Worm (Caenorhabditis elegans): Measurements from ENCODE around the gene fbxb-118.

fbxb-118 gene

DNA sequence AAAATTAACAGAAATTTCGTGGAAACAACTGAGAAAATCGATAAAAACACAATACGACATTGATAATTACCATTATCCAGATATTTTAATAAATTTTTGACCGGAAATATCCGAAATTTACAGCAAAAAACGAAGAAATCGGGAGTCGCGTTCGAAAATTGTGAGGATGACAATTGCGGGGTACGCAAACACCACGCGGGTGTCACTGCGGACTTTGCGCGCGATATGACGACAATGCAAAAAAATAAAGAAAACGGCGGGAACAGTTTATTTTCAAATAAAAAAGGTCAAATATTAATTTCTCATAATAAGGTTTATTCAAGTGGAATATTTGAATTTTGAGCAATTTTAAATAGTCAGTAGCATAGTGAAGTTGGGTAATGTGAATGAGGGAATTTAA is 19.5 kb downstream of the fbxb-118 start, which contains the start of gene rpn-11 (continued):
- no peak for TF ChIP-seq T07F8.4 (tag; optimal IDR thresholded peaks at IDR 0.05)
- peak; percentile 86 for TF ChIP-seq ceh-91 (GFP tag; IDR thresholded peaks at IDR 0.05)
- TF ChIP-seq rpc-1 (optimal IDR thresholded peaks at IDR 0.05) = no peak
- TF ChIP-seq rpc-1 (tag; optimal IDR thresholded peaks at IDR 0.05) = no peak
- peak; percentile 67 for TF ChIP-seq K12H6.12 (tag; optimal IDR thresholded peaks at IDR 0.05)
- TF ChIP-seq madf-6 (GFP tag; IDR thresholded peaks at IDR 0.05) = peak; percentile 93
- no peak for TF ChIP-seq F39B2.1 (GFP tag; IDR thresholded peaks at IDR 0.05)
- TF ChIP-seq B0261.1 (tag; optimal IDR thresholded peaks at IDR 0.05) = peak; percentile 5
- peak; percentile 91 for TF ChIP-seq mcd-1 (GFP tag; IDR thresholded peaks at IDR 0.05)
- 0 out of 2 replicates have a peak, but pooled peaks have one; percentile 27 for TF ChIP-seq ztf-28 (GFP tag; IDR thresholded peaks at IDR 0.05)
- peak; percentile 77 for TF ChIP-seq lsl-1 (GFP tag; optimal IDR thresholded peaks at IDR 0.05)
- peak; percentile 88 for TF ChIP-seq lin-40 (tag; optimal IDR thresholded peaks at IDR 0.05)
- peak; percentile 12 for TF ChIP-seq nhr-80 (tag; optimal IDR thresholded peaks at IDR 0.05)
- no peak for TF ChIP-seq aptf-3 (GFP tag; IDR thresholded peaks at IDR 0.05)
- TF ChIP-seq nhr-179 (tag; optimal IDR thresholded peaks at IDR 0.05) = no peak
- TF ChIP-seq sdz-38 (tag; optimal IDR thresholded peaks at IDR 0.05) = no peak
- TF ChIP-seq bed-2 (GFP tag; IDR thresholded peaks at IDR 0.05) = peak; percentile 10; the same call in 1 of the 2 replicates
- TF ChIP-seq hrde-1 (tag; optimal IDR thresholded peaks at IDR 0.05; ENCODE audit: borderline replicate concordance) = no peak
- TF ChIP-seq tbx-9 (tag; optimal IDR thresholded peaks at IDR 0.05; ENCODE audit: borderline replicate concordance) = no peak
- no peak for TF ChIP-seq F55B11.4 (tag; optimal IDR thresholded peaks at IDR 0.05; ENCODE audit: borderline replicate concordance, insufficient read depth)
- TF ChIP-seq ceh-58 (GFP tag; IDR thresholded peaks at IDR 0.05) = no peak
- peak; percentile 13; the same call in 1 of the 2 replicates for TF ChIP-seq hsf-1 (GFP tag; IDR thresholded peaks at IDR 0.05)
- no peak for TF ChIP-seq F10E7.11 (tag; optimal IDR thresholded peaks at IDR 0.05)
- TF ChIP-seq Y67H2A.10 (GFP tag; conservative IDR thresholded peaks at IDR 0.05) = peak; percentile 51; the same call in 1 of the 2 replicates
- TF ChIP-seq F52B5.7 (tag; optimal IDR thresholded peaks at IDR 0.05) = no peak
- peak; percentile 80 for TF ChIP-seq ztf-26 (tag; optimal IDR thresholded peaks at IDR 0.05)
- no peak for TF ChIP-seq C17E4.6 (GFP tag; IDR thresholded peaks at IDR 0.05)
- no peak for TF ChIP-seq Y56A3A.18 (GFP tag; IDR thresholded peaks at IDR 0.05)
- TF ChIP-seq tlf-1 (GFP tag; optimal IDR thresholded peaks at IDR 0.05) = peak; percentile 80
- TF ChIP-seq ceh-40 (GFP tag; IDR thresholded peaks at IDR 0.05) = no peak
- no peak for TF ChIP-seq akir-1 (GFP tag; optimal IDR thresholded peaks at IDR 0.05)
- peak; percentile 65 for TF ChIP-seq B0019.2 (GFP tag; conservative IDR thresholded peaks at IDR 0.05)
- no peak for TF ChIP-seq F57A8.1 (GFP tag; optimal IDR thresholded peaks at IDR 0.05)
- no peak for TF ChIP-seq hlh-26 (GFP tag; conservative IDR thresholded peaks at IDR 0.05)
- no peak for TF ChIP-seq ztf-25 (GFP tag; IDR thresholded peaks at IDR 0.05)
- TF ChIP-seq unc-62 (GFP tag; optimal IDR thresholded peaks at IDR 0.05) = no peak
- no peak for TF ChIP-seq ZK185.1 (tag; optimal IDR thresholded peaks at IDR 0.05; ENCODE audit: poor library complexity, severe bottlenecking)
- TF ChIP-seq D2030.7 (GFP tag; IDR thresholded peaks at IDR 0.05) = peak; percentile 82
- TF ChIP-seq zfh-2 (GFP tag; conservative IDR thresholded peaks at IDR 0.05) = no peak
- TF ChIP-seq ets-4 (GFP tag; optimal IDR thresholded peaks at IDR 0.05) = no peak
- no peak for TF ChIP-seq snpc-1.1 (tag; optimal IDR thresholded peaks at IDR 0.05; ENCODE audit: insufficient read depth)
- 0 out of 2 replicates have a peak, but pooled peaks have one; percentile 8 for TF ChIP-seq lin-26 (GFP tag; IDR thresholded peaks at IDR 0.05)
- peak; percentile 96 for TF ChIP-seq dpl-1 (GFP tag; optimal IDR thresholded peaks at IDR 0.05)
- 0 out of 2 replicates have a peak, but pooled peaks have one; percentile 55 for TF ChIP-seq Y53G8AR.9 (GFP tag; conservative IDR thresholded peaks at IDR 0.05)
- TF ChIP-seq attf-5 (GFP tag; optimal IDR thresholded peaks at IDR 0.05) = peak; percentile 86
- TF ChIP-seq nfya-2 (GFP tag; IDR thresholded peaks at IDR 0.05) = no peak
- TF ChIP-seq ceh-27 (GFP tag; optimal IDR thresholded peaks at IDR 0.05) = peak; percentile 66
- TF ChIP-seq hlh-12 (tag; optimal IDR thresholded peaks at IDR 0.05) = no peak
- peak; percentile 98 for TF ChIP-seq lin-54 (GFP tag; optimal IDR thresholded peaks at IDR 0.05)

Measured in whole organism, young adult.